Fruit fly (Drosophila melanogaster) whole organism, embryonic: Measurements from ENCODE around the gene CG4645.

Experiments
- ATbp ChIP-seq: fragments of 200-800 bp; sonication (Bioruptor generic); optimal IDR thresholded peaks from 2 replicates; lab custom pipeline; 2017; ENCODE audit warnings: missing biosample characterization, mild to moderate bottlenecking, missing genetic modification characterization, missing genetic modification reagents
- Aef1 ChIP-seq: fragments of 200-800 bp; sonication (Bioruptor generic); IDR thresholded peaks from 3 replicates; pipeline ENCODE4 v1.3.6; 2022; ENCODE audit warnings: missing biosample characterization, missing genetic modification characterization
- Antp ChIP-seq: fragments of 200-800 bp; sonication (Bioruptor generic); optimal IDR thresholded peaks from 3 replicates; lab custom pipeline; 2016; ENCODE audit warnings: missing biosample characterization, missing genetic modification characterization
- Bdp1 ChIP-seq: fragments of 200-800 bp; sonication (Bioruptor generic); optimal IDR thresholded peaks from 3 replicates; lab custom pipeline; 2016; ENCODE audit warnings: missing biosample characterization, missing genetic modification characterization
- Blimp-1 ChIP-seq: fragments of 200-800 bp; sonication (Bioruptor generic); optimal IDR thresholded peaks from 3 replicates; lab custom pipeline; 2018; ENCODE audit warnings: missing biosample characterization, missing genetic modification characterization, mild to moderate bottlenecking, moderate library complexity, missing genetic modification reagents
- CG10209 ChIP-seq: fragments of 200-800 bp; sonication (Bioruptor generic); optimal IDR thresholded peaks from 3 replicates; lab custom pipeline; 2017; ENCODE audit warnings: missing biosample characterization, mild to moderate bottlenecking, missing genetic modification characterization, missing genetic modification reagents
- CG11085 ChIP-seq: fragments of 200-800 bp; sonication (Bioruptor generic); IDR thresholded peaks from 2 replicates; pipeline ENCODE4 v1.3.6; 2022; ENCODE audit warnings: missing biosample characterization, missing genetic modification characterization
- CG12942 ChIP-seq: fragments of 200-800 bp; sonication (Bioruptor generic); optimal IDR thresholded peaks from 3 replicates; lab custom pipeline; 2016; ENCODE audit warnings: missing biosample characterization, missing genetic modification characterization
- CG13296 ChIP-seq: fragments of 200-800 bp; sonication (Bioruptor generic); optimal IDR thresholded peaks from 3 replicates; lab custom pipeline; 2018; ENCODE audit warnings: missing biosample characterization, mild to moderate bottlenecking, missing genetic modification characterization
- CG16815 ChIP-seq: fragments of 200-800 bp; sonication (Bioruptor generic); optimal IDR thresholded peaks from 3 replicates; lab custom pipeline; 2017; ENCODE audit warnings: missing biosample characterization, mild to moderate bottlenecking, missing genetic modification characterization
- CG17829 ChIP-seq: fragments of 200-800 bp; optimal IDR thresholded peaks from 2 replicates; lab custom pipeline; 2019; ENCODE audit warnings: missing biosample characterization, mild to moderate bottlenecking, missing genetic modification characterization, moderate library complexity
- CG18599 ChIP-seq: fragments of 200-800 bp; sonication (Bioruptor generic); optimal IDR thresholded peaks from 3 replicates; lab custom pipeline; 2017; ENCODE audit warnings: missing biosample characterization, missing genetic modification characterization, mild to moderate bottlenecking, moderate library complexity, missing genetic modification reagents
- CG2116 ChIP-seq: fragments of 200-800 bp; sonication (Bioruptor generic); optimal IDR thresholded peaks from 3 replicates; lab custom pipeline; 2018; ENCODE audit warnings: missing biosample characterization, mild to moderate bottlenecking, missing genetic modification characterization
- CG30403 ChIP-seq: fragments of 200-800 bp; sonication (Bioruptor generic); optimal IDR thresholded peaks from 3 replicates; lab custom pipeline; 2016; ENCODE audit warnings: missing biosample characterization, missing genetic modification characterization
- CG3281 ChIP-seq: fragments of 200-800 bp; sonication (Bioruptor generic); optimal IDR thresholded peaks from 3 replicates; lab custom pipeline; 2017; ENCODE audit warnings: missing biosample characterization, mild to moderate bottlenecking, missing genetic modification characterization
- CG3407 ChIP-seq: fragments of 200-800 bp; sonication (Bioruptor generic); optimal IDR thresholded peaks from 2 replicates; lab custom pipeline; 2018; ENCODE audit warnings: missing biosample characterization, mild to moderate bottlenecking, missing genetic modification characterization
- CG4730 ChIP-seq: fragments of 200-800 bp; sonication (Bioruptor generic); IDR thresholded peaks from 2 replicates; pipeline ENCODE4 v1.3.6; 2022; ENCODE audit warnings: missing biosample characterization, missing genetic modification characterization
- CG4820 ChIP-seq: fragments of 200-800 bp; sonication (Bioruptor generic); optimal IDR thresholded peaks from 3 replicates; lab custom pipeline; 2016; ENCODE audit warnings: missing biosample characterization, missing genetic modification characterization
- CG5245 ChIP-seq: fragments of 200-800 bp; sonication (Bioruptor generic); optimal IDR thresholded peaks from 3 replicates; lab custom pipeline; 2016; ENCODE audit warnings: missing biosample characterization, missing genetic modification characterization
- CG6689 ChIP-seq: fragments of 200-800 bp; sonication (Bioruptor generic); IDR thresholded peaks from 2 replicates; pipeline ENCODE4 v1.3.6; 2022; ENCODE audit warnings: missing biosample characterization, missing genetic modification characterization
- CG8924 ChIP-seq: fragments of 200-800 bp; optimal IDR thresholded peaks from 3 replicates; lab custom pipeline; 2019; ENCODE audit warnings: missing biosample characterization, mild to moderate bottlenecking, missing genetic modification characterization, moderate library complexity
- CHES-1-like ChIP-seq: fragments of 200-800 bp; sonication (Bioruptor generic); optimal IDR thresholded peaks from 2 replicates; lab custom pipeline; 2016; ENCODE audit warnings: missing biosample characterization, missing genetic modification characterization
- Chrac-16 ChIP-seq: fragments of 200-800 bp; sonication (Bioruptor generic); optimal IDR thresholded peaks from 3 replicates; lab custom pipeline; 2016; ENCODE audit warnings: missing biosample characterization, missing genetic modification characterization
- CkIIα-i1 ChIP-seq: fragments of 200-800 bp; sonication (Bioruptor generic); IDR thresholded peaks from 2 replicates; pipeline ENCODE4 v1.3.6; 2022; ENCODE audit warnings: missing biosample characterization, missing genetic modification characterization
- CrebB ChIP-seq: fragments of 200-800 bp; sonication (Bioruptor generic); optimal IDR thresholded peaks from 3 replicates; lab custom pipeline; 2018; ENCODE audit warnings: missing biosample characterization, mild to moderate bottlenecking, missing genetic modification characterization
- Dbx ChIP-seq: fragments of 200-800 bp; sonication (Bioruptor generic); IDR thresholded peaks from 3 replicates; pipeline ENCODE4 v1.3.6; 2022; ENCODE audit warnings: missing biosample characterization, missing genetic modification characterization
- HmgD ChIP-seq: fragments of 200-800 bp; sonication (Bioruptor generic); optimal IDR thresholded peaks from 3 replicates; lab custom pipeline; 2016; ENCODE audit warnings: missing biosample characterization, missing genetic modification characterization
- Hr3 ChIP-seq: fragments of 200-800 bp; sonication (Bioruptor generic); optimal IDR thresholded peaks from 3 replicates; lab custom pipeline; 2016; ENCODE audit warnings: missing biosample characterization, missing genetic modification characterization
- Hr39 ChIP-seq: fragments of >200 bp; optimal IDR thresholded peaks from 2 replicates; lab custom pipeline; 2017
- NFAT ChIP-seq: fragments of 200-800 bp; sonication (Bioruptor generic); IDR thresholded peaks from 2 replicates; pipeline ENCODE4 v1.3.6; 2022; ENCODE audit warnings: missing biosample characterization, missing genetic modification characterization
- Poxn ChIP-seq: fragments of 200-800 bp; sonication (Bioruptor generic); IDR thresholded peaks from 2 replicates; pipeline ENCODE4 v1.3.6; 2022; ENCODE audit warnings: missing biosample characterization, missing genetic modification characterization
- Tbp ChIP-seq: fragments of >200 bp; optimal IDR thresholded peaks from 2 replicates; lab custom pipeline; 2018; ENCODE audit warnings: missing biosample characterization, missing genetic modification characterization
- Vsx1 ChIP-seq: fragments of 200-800 bp; sonication (Bioruptor generic); optimal IDR thresholded peaks from 2 replicates; lab custom pipeline; 2017; ENCODE audit warnings: missing biosample characterization, mild to moderate bottlenecking, missing genetic modification characterization, missing genetic modification reagents
- abd-A ChIP-seq: fragments of 200-800 bp; sonication (Bioruptor generic); optimal IDR thresholded peaks from 3 replicates; lab custom pipeline; 2019; ENCODE audit warnings: missing biosample characterization, mild to moderate bottlenecking, missing genetic modification characterization, moderate library complexity
- ato ChIP-seq: fragments of 200-800 bp; sonication (Bioruptor generic); IDR thresholded peaks from 2 replicates; pipeline ENCODE4 v1.3.6; 2022; ENCODE audit warnings: missing biosample characterization, missing genetic modification characterization; ENCODE audit not compliant: partially characterized antibody
- bbx ChIP-seq: fragments of 200-800 bp; sonication (Bioruptor generic); IDR thresholded peaks from 2 replicates; pipeline ENCODE4 v1.3.6; 2022; ENCODE audit warnings: missing biosample characterization, missing genetic modification characterization; ENCODE audit not compliant: partially characterized antibody
- ci ChIP-seq: fragments of 200-800 bp; sonication (Bioruptor generic); IDR thresholded peaks from 3 replicates; pipeline ENCODE4 v1.3.6; 2022; ENCODE audit warnings: missing biosample characterization, missing genetic modification characterization
- croc ChIP-seq: fragments of 200-800 bp; sonication (Bioruptor generic); conservative IDR thresholded peaks from 3 replicates; pipeline ENCODE4 v1.3.6; 2022; ENCODE audit warnings: missing biosample characterization, missing genetic modification characterization
- crp ChIP-seq, 2 experiments: fragments of 200-800 bp; sonication (Bioruptor generic); optimal IDR thresholded peaks; 2 replicates in 1 of 2; 3 replicates in 1 of 2; lab custom pipeline; 2017; ENCODE audit warnings: missing biosample characterization in 2 of 2, missing genetic modification characterization in 2 of 2, mild to moderate bottlenecking in 1 of 2, moderate library complexity in 1 of 2
- gce ChIP-seq: fragments of 200-800 bp; sonication (Bioruptor generic); IDR thresholded peaks from 3 replicates; pipeline ENCODE4 v1.3.6; 2022; ENCODE audit warnings: missing biosample characterization, missing genetic modification characterization
- insv ChIP-seq, 2 experiments: fragments of 200-800 bp; sonication (Bioruptor generic); optimal IDR thresholded peaks; 3 replicates each; lab custom pipeline; 2016 to 2018; ENCODE audit warnings: missing biosample characterization in 2 of 2, missing genetic modification characterization in 2 of 2
- jigr1 ChIP-seq: fragments of 200-800 bp; sonication (Bioruptor generic); IDR thresholded peaks from 3 replicates; pipeline ENCODE4 v1.3.6; 2022; ENCODE audit warnings: missing biosample characterization, missing genetic modification characterization
- kah ChIP-seq: fragments of 200-800 bp; sonication (Bioruptor generic); optimal IDR thresholded peaks from 2 replicates; lab custom pipeline; 2018; ENCODE audit warnings: missing biosample characterization, mild to moderate bottlenecking, missing genetic modification characterization
- ken ChIP-seq: fragments of 200-800 bp; sonication (Bioruptor generic); IDR thresholded peaks from 3 replicates; pipeline ENCODE4 v1.3.6; 2022; ENCODE audit warnings: missing biosample characterization, missing genetic modification characterization
- klu ChIP-seq: fragments of 200-800 bp; sonication (Bioruptor generic); IDR thresholded peaks from 2 replicates; pipeline ENCODE4 v1.3.6; 2022; ENCODE audit warnings: missing biosample characterization, missing genetic modification characterization
- mam ChIP-seq: fragments of 200-800 bp; sonication (Bioruptor generic); optimal IDR thresholded peaks from 3 replicates; lab custom pipeline; 2016; ENCODE audit warnings: missing biosample characterization, missing genetic modification characterization
- mirr ChIP-seq: fragments of 200-800 bp; sonication (Bioruptor generic); optimal IDR thresholded peaks from 3 replicates; lab custom pipeline; 2018; ENCODE audit warnings: missing biosample characterization, mild to moderate bottlenecking, missing genetic modification characterization
- sqz ChIP-seq: fragments of 200-800 bp; sonication (Bioruptor generic); optimal IDR thresholded peaks from 3 replicates; lab custom pipeline; 2018; ENCODE audit warnings: missing biosample characterization, mild to moderate bottlenecking, missing genetic modification characterization
- sr ChIP-seq: fragments of 200-800 bp; sonication (Bioruptor generic); IDR thresholded peaks from 3 replicates; pipeline ENCODE4 v1.3.6; 2022; ENCODE audit warnings: missing biosample characterization, missing genetic modification characterization
- tgo ChIP-seq: fragments of 200-800 bp; sonication (Bioruptor generic); IDR thresholded peaks from 3 replicates; pipeline ENCODE4 v1.3.6; 2022; ENCODE audit warnings: missing biosample characterization, missing genetic modification characterization
- tio ChIP-seq: fragments of 200-800 bp; sonication (Bioruptor generic); optimal IDR thresholded peaks from 2 replicates; lab custom pipeline; 2017; ENCODE audit warnings: missing biosample characterization, missing genetic modification characterization, inconsistent platforms
- tx ChIP-seq: fragments of 200-800 bp; sonication (Bioruptor generic); optimal IDR thresholded peaks from 2 replicates; lab custom pipeline; 2016; ENCODE audit warnings: missing biosample characterization, missing genetic modification characterization
- vvl ChIP-seq: fragments of 200-800 bp; sonication (Bioruptor generic); IDR thresholded peaks from 2 replicates; pipeline ENCODE4 v1.3.6; 2022; ENCODE audit warnings: missing biosample characterization, missing genetic modification characterization

Gene CG4645

dm6 chrX:12947670-12948069 lies 37.9 kb downstream of the CG4645 start (continued):
- TF ChIP-seq CG4730 (GFP tag; lab: Robert Waterston, UW): no peak
- no peak for TF ChIP-seq abd-A (tag; lab: Kevin White, UChicago)
- TF ChIP-seq CkIIα-i1 (GFP tag; lab: Robert Waterston, UW): no peak
- no peak for TF ChIP-seq CG4820
- peak in 1 of 2 experiments; percentile 16 for TF ChIP-seq insv (GFP tag; optimal IDR thresholded peaks at IDR 0.05; lab: Kevin White, UChicago)
- no peak for TF ChIP-seq mirr (GFP tag; lab: Kevin White, UChicago)
- no peak for TF ChIP-seq mam
- no peak for TF ChIP-seq CG8924 (tag; lab: Kevin White, UChicago)
- no peak for TF ChIP-seq Hr39 (lab: Kevin White, UChicago)
- no peak for TF ChIP-seq Poxn (GFP tag; lab: Robert Waterston, UW)
- TF ChIP-seq jigr1 (GFP tag; lab: Robert Waterston, UW): no peak
- no peak; the same call in 1 of the 3 replicates for TF ChIP-seq ci (GFP tag; lab: Robert Waterston, UW)
- TF ChIP-seq CG5245 (GFP tag; lab: Kevin White, UChicago): no peak
- TF ChIP-seq ato: no peak
- TF ChIP-seq ken (GFP tag; lab: Robert Waterston, UW): no peak
- peak; percentile 31 for TF ChIP-seq ATbp (GFP tag; lab: Kevin White, UChicago)
- 0 out of 3 replicates have a peak, but pooled peaks have one; percentile 26 for TF ChIP-seq gce (GFP tag; lab: Robert Waterston, UW)
- TF ChIP-seq CG30403 (GFP tag; lab: Kevin White, UChicago): no peak
- peak; percentile 22 for TF ChIP-seq CG10209 (GFP tag; lab: Kevin White, UChicago)
- no peak for TF ChIP-seq CHES-1-like (GFP tag; lab: Kevin White, UChicago)
- no peak for TF ChIP-seq HmgD
- TF ChIP-seq crp (GFP tag; optimal IDR thresholded peaks at IDR 0.05; lab: Kevin White, UChicago): no peak
- TF ChIP-seq sqz (GFP tag; lab: Kevin White, UChicago): no peak
- TF ChIP-seq Bdp1 (GFP tag; lab: Kevin White, UChicago): no peak
- TF ChIP-seq NFAT (GFP tag; lab: Robert Waterston, UW): no peak
- peak; percentile 5 for TF ChIP-seq CG2116 (GFP tag; lab: Kevin White, UChicago)
- no peak for TF ChIP-seq Dbx
- TF ChIP-seq Aef1 (GFP tag; lab: Robert Waterston, UW): no peak
- no peak for TF ChIP-seq Blimp-1 (GFP tag; lab: Kevin White, UChicago)
- TF ChIP-seq CG12942 (GFP tag; lab: Kevin White, UChicago): no peak
- TF ChIP-seq tio: no peak
- TF ChIP-seq tx (GFP tag; lab: Kevin White, UChicago): no peak
- no peak for TF ChIP-seq sr
- TF ChIP-seq vvl (GFP tag; lab: Robert Waterston, UW): no peak
- no peak for TF ChIP-seq CG3281 (GFP tag; lab: Kevin White, UChicago)
- no peak for TF ChIP-seq Antp
- TF ChIP-seq Chrac-16: no peak
- no peak for TF ChIP-seq Tbp (GFP tag; lab: Kevin White, UChicago)
- no peak for TF ChIP-seq Hr3
- TF ChIP-seq CrebB (tag; lab: Kevin White, UChicago): no peak
- TF ChIP-seq CG13296 (GFP tag; lab: Kevin White, UChicago): peak; percentile 34
- TF ChIP-seq tgo: no peak
- TF ChIP-seq kah: peak; percentile 5
- TF ChIP-seq CG18599 (GFP tag; lab: Kevin White, UChicago): peak; percentile 33
- TF ChIP-seq croc (GFP tag; lab: Robert Waterston, UW): no peak
- no peak for TF ChIP-seq CG3407
- no peak for TF ChIP-seq bbx (GFP tag; lab: Robert Waterston, UW)
- TF ChIP-seq CG11085: no peak
- TF ChIP-seq CG6689 (GFP tag; lab: Robert Waterston, UW): no peak
- TF ChIP-seq CG16815: no peak
- TF ChIP-seq CG17829 (tag; lab: Kevin White, UChicago): no peak
- TF ChIP-seq klu (GFP tag; lab: Robert Waterston, UW): no peak
- TF ChIP-seq Vsx1 (GFP tag; lab: Kevin White, UChicago): no peak
